Worm (Caenorhabditis elegans) whole organism, L1 larva: Measurements from ENCODE around the gene eif-2Bdelta.

ENCODE experiments used
- C04F5.9 ChIP-seq: sonication (generic microtip); optimal IDR thresholded peaks from 2 replicates; lab custom pipeline; 2016; ENCODE audit warnings: missing genetic modification characterization, missing compliant biosample characterization
- C34B4.2 ChIP-seq: sonication (generic microtip); optimal IDR thresholded peaks from 2 replicates; lab custom pipeline; 2017; ENCODE audit warnings: mild to moderate bottlenecking, missing genetic modification characterization, missing compliant biosample characterization
- F16B12.6 ChIP-seq: fragments of 150-350 bp; optimal IDR thresholded peaks from 2 replicates; lab custom pipeline; 2014; ENCODE audit warnings: missing biosample characterization, missing genetic modification characterization
- alr-1 ChIP-seq: fragments of 200-800 bp; sonication (Bioruptor generic); optimal IDR thresholded peaks from 2 replicates; lab custom pipeline; 2018; ENCODE audit warnings: borderline replicate concordance, mild to moderate bottlenecking, missing genetic modification characterization, missing compliant biosample characterization
- blmp-1 ChIP-seq: fragments of 150-350 bp; optimal IDR thresholded peaks from 2 replicates; lab custom pipeline; 2014; ENCODE audit warnings: missing biosample characterization, missing genetic modification characterization
- ceh-8 ChIP-seq: fragments of 200-800 bp; sonication (Bioruptor generic); optimal IDR thresholded peaks from 2 replicates; lab custom pipeline; 2018; ENCODE audit warnings: mild to moderate bottlenecking, missing genetic modification characterization, moderate library complexity, missing compliant biosample characterization
- ceh-82 ChIP-seq, 3 experiments: fragments of 150-350 bp in 1 of 3; sonication (generic microtip) in 2 of 3; optimal IDR thresholded peaks; 2 replicates each; lab custom pipeline; 2014 to 2017; ENCODE audit warnings: missing biosample characterization in 3 of 3, missing genetic modification characterization in 3 of 3
- ceh-90 ChIP-seq: sonication (generic microtip); optimal IDR thresholded peaks from 2 replicates; lab custom pipeline; 2016; ENCODE audit warnings: missing genetic modification characterization, missing compliant biosample characterization
- ces-1 ChIP-seq: fragments of 150-350 bp; optimal IDR thresholded peaks from 2 replicates; lab custom pipeline; 2014; ENCODE audit warnings: missing biosample characterization, missing genetic modification reagents, missing genetic modification characterization
- dpl-1 ChIP-seq, 3 experiments: fragments of 150-350 bp in 2 of 3; sonication (generic microtip) in 1 of 3; optimal IDR thresholded peaks; 2 replicates each; lab custom pipeline; 2014 to 2017; ENCODE audit warnings: missing biosample characterization in 3 of 3, missing genetic modification characterization in 3 of 3, missing genetic modification reagents in 3 of 3
- dsc-1 ChIP-seq: sonication (generic microtip); optimal IDR thresholded peaks from 2 replicates; lab custom pipeline; 2016; ENCODE audit warnings: mild to moderate bottlenecking, missing genetic modification characterization, missing compliant biosample characterization
- efl-1 ChIP-seq, 4 experiments: fragments of 150-350 bp; optimal IDR thresholded peaks in 3 of 4; peaks in 1 of 4; 1 replicate in 1 of 4; 2 replicates in 3 of 4; lab custom pipeline; 2014; ENCODE audit warnings: missing biosample characterization in 2 of 4, missing genetic modification characterization in 2 of 4, missing genetic modification reagents in 2 of 4
- efl-3 ChIP-seq: fragments of 200-800 bp; sonication (Bioruptor generic); optimal IDR thresholded peaks from 2 replicates; lab custom pipeline; 2018; ENCODE audit warnings: mild to moderate bottlenecking, missing genetic modification characterization, missing compliant biosample characterization
- egl-13 ChIP-seq: sonication (generic microtip); optimal IDR thresholded peaks from 2 replicates; lab custom pipeline; 2016; ENCODE audit warnings: missing genotype, missing genetic modification reagents, missing genetic modification characterization, missing compliant biosample characterization
- ets-5 ChIP-seq: fragments of 200-800 bp; sonication (Bioruptor generic); IDR thresholded peaks from 2 replicates; pipeline ENCODE4 v1.3.6; 2022; ENCODE audit warnings: missing genetic modification characterization, missing compliant biosample characterization
- fkh-8 ChIP-seq: sonication (generic microtip); optimal IDR thresholded peaks from 2 replicates; lab custom pipeline; 2016; ENCODE audit warnings: mild to moderate bottlenecking, missing genetic modification characterization, missing compliant biosample characterization
- fos-1 ChIP-seq: fragments of 150-350 bp; optimal IDR thresholded peaks from 2 replicates; lab custom pipeline; 2014; ENCODE audit warnings: missing biosample characterization, missing genetic modification characterization
- irx-1 ChIP-seq: sonication (generic microtip); optimal IDR thresholded peaks from 2 replicates; lab custom pipeline; 2016; ENCODE audit warnings: missing genetic modification characterization, missing compliant biosample characterization
- isw-1 ChIP-seq: fragments of 200-800 bp; sonication (Bioruptor generic); IDR thresholded peaks from 2 replicates; pipeline ENCODE4 v1.3.6; 2022; ENCODE audit warnings: missing genetic modification characterization, missing compliant biosample characterization
- jun-1 ChIP-seq: fragments of 150-350 bp; optimal IDR thresholded peaks from 2 replicates; lab custom pipeline; 2014; ENCODE audit warnings: missing biosample characterization, missing genetic modification reagents, missing genetic modification characterization
- lin-13 ChIP-seq: fragments of 150-350 bp; optimal IDR thresholded peaks from 2 replicates; lab custom pipeline; 2014; ENCODE audit warnings: missing biosample characterization, missing genetic modification reagents, missing genetic modification characterization
- lin-14 ChIP-seq: fragments of 200-800 bp; sonication (Bioruptor generic); optimal IDR thresholded peaks from 2 replicates; lab custom pipeline; 2018; ENCODE audit warnings: mild to moderate bottlenecking, missing genetic modification characterization, moderate library complexity, missing compliant biosample characterization
- lin-35 ChIP-seq, 2 experiments: fragments of 150-350 bp; optimal IDR thresholded peaks; 2 replicates each; lab custom pipeline; 2014; ENCODE audit warnings: missing biosample characterization in 2 of 2, missing genetic modification characterization in 2 of 2, missing genetic modification reagents in 2 of 2
- lsy-2 ChIP-seq, 2 experiments: fragments of 150-350 bp; optimal IDR thresholded peaks; 2 replicates each; lab custom pipeline; 2014; ENCODE audit warnings: missing biosample characterization in 2 of 2, missing genetic modification characterization in 2 of 2
- mab-9 ChIP-seq: fragments of 200-800 bp; sonication (Bioruptor generic); IDR thresholded peaks from 2 replicates; pipeline ENCODE4 v1.3.6; 2022; ENCODE audit warnings: missing genetic modification reagents, missing genetic modification characterization, missing compliant biosample characterization
- mep-1 ChIP-seq: fragments of 150-350 bp; optimal IDR thresholded peaks from 2 replicates; lab custom pipeline; 2014; ENCODE audit warnings: missing biosample characterization, missing genetic modification characterization
- nhr-11 ChIP-seq: fragments of 150-350 bp; optimal IDR thresholded peaks from 2 replicates; lab custom pipeline; 2014; ENCODE audit warnings: missing biosample characterization, missing genetic modification characterization
- nhr-19 ChIP-seq: fragments of 200-800 bp; sonication (Bioruptor generic); conservative IDR thresholded peaks from 2 replicates; pipeline ENCODE4 v1.3.6; 2022; ENCODE audit warnings: missing genetic modification characterization, missing compliant biosample characterization
- nhr-20 ChIP-seq: sonication (generic microtip); optimal IDR thresholded peaks from 2 replicates; lab custom pipeline; 2016; ENCODE audit warnings: mild to moderate bottlenecking, missing genetic modification characterization, missing compliant biosample characterization
- nhr-28 ChIP-seq: fragments of 150-350 bp; optimal IDR thresholded peaks from 2 replicates; lab custom pipeline; 2014; ENCODE audit warnings: missing biosample characterization, missing genetic modification characterization
- nhr-47 ChIP-seq: sonication (generic microtip); optimal IDR thresholded peaks from 2 replicates; lab custom pipeline; 2016; ENCODE audit warnings: mild to moderate bottlenecking, missing genetic modification characterization, moderate library complexity, missing compliant biosample characterization
- nhr-71 ChIP-seq: sonication (generic microtip); optimal IDR thresholded peaks from 2 replicates; lab custom pipeline; 2016; ENCODE audit warnings: mild to moderate bottlenecking, missing genetic modification characterization, moderate library complexity, missing compliant biosample characterization
- nhr-84 ChIP-seq: sonication (generic microtip); optimal IDR thresholded peaks from 2 replicates; lab custom pipeline; 2017; ENCODE audit warnings: missing biosample characterization, missing genetic modification characterization
- nhr-90 ChIP-seq: sonication (generic microtip); optimal IDR thresholded peaks from 2 replicates; lab custom pipeline; 2016; ENCODE audit warnings: mild to moderate bottlenecking, missing genetic modification characterization, missing compliant biosample characterization; ENCODE audit not compliant: poor library complexity
- pag-3 ChIP-seq: sonication (generic microtip); optimal IDR thresholded peaks from 2 replicates; lab custom pipeline; 2017; ENCODE audit warnings: missing genetic modification characterization, mild to moderate bottlenecking, missing compliant biosample characterization, antibody characterized with exemption, borderline replicate concordance; ENCODE audit not compliant: insufficient read depth
- rnt-1 ChIP-seq: sonication (generic microtip); optimal IDR thresholded peaks from 2 replicates; lab custom pipeline; 2016; ENCODE audit warnings: mild to moderate bottlenecking, missing genetic modification characterization, moderate library complexity, missing compliant biosample characterization
- skn-1 ChIP-seq: fragments of 150-350 bp; optimal IDR thresholded peaks from 2 replicates; lab custom pipeline; 2014; ENCODE audit warnings: missing biosample characterization, missing genetic modification characterization
- snpc-4 ChIP-seq: fragments of 150-350 bp; optimal IDR thresholded peaks from 2 replicates; lab custom pipeline; 2014; ENCODE audit warnings: missing biosample characterization, missing genetic modification characterization
- snu-23 ChIP-seq: sonication (generic microtip); optimal IDR thresholded peaks from 2 replicates; lab custom pipeline; 2016; ENCODE audit warnings: missing genetic modification characterization, missing compliant biosample characterization
- sox-4 ChIP-seq: sonication (generic microtip); optimal IDR thresholded peaks from 2 replicates; lab custom pipeline; 2016; ENCODE audit warnings: missing genetic modification characterization, missing compliant biosample characterization
- swsn-7 ChIP-seq: sonication (generic microtip); optimal IDR thresholded peaks from 2 replicates; lab custom pipeline; 2016; ENCODE audit warnings: missing genetic modification characterization, missing compliant biosample characterization
- tbx-2 ChIP-seq: sonication (generic microtip); optimal IDR thresholded peaks from 2 replicates; lab custom pipeline; 2016; ENCODE audit warnings: missing genetic modification characterization, missing compliant biosample characterization
- unc-86 ChIP-seq: sonication (generic microtip); optimal IDR thresholded peaks from 2 replicates; lab custom pipeline; 2016; ENCODE audit warnings: missing genetic modification characterization, missing compliant biosample characterization
- unc-98 ChIP-seq: fragments of 200-800 bp; sonication (Bioruptor generic); IDR thresholded peaks from 2 replicates; pipeline ENCODE4 v1.3.6; 2022; ENCODE audit warnings: missing genetic modification characterization, missing compliant biosample characterization
- vab-15 ChIP-seq: sonication (generic microtip); optimal IDR thresholded peaks from 2 replicates; lab custom pipeline; 2017; ENCODE audit warnings: missing genotype, mild to moderate bottlenecking, missing genetic modification characterization, missing compliant biosample characterization
- xbp-1 ChIP-seq: sonication (generic microtip); optimal IDR thresholded peaks from 2 replicates; lab custom pipeline; 2016; ENCODE audit warnings: missing genetic modification characterization, missing compliant biosample characterization
- zag-1 ChIP-seq: fragments of 150-350 bp; optimal IDR thresholded peaks from 2 replicates; lab custom pipeline; 2014; ENCODE audit warnings: missing biosample characterization, missing genetic modification characterization
- zip-4 ChIP-seq: fragments of 200-800 bp; sonication (Bioruptor generic); optimal IDR thresholded peaks from 2 replicates; lab custom pipeline; 2018; ENCODE audit warnings: mild to moderate bottlenecking, missing genetic modification characterization, moderate library complexity, missing compliant biosample characterization
- ztf-11 ChIP-seq, 2 experiments: sonication (generic microtip); optimal IDR thresholded peaks; 2 replicates each; lab custom pipeline; 2016 to 2017; ENCODE audit warnings: missing genetic modification characterization in 2 of 2, missing biosample characterization in 1 of 2, missing compliant biosample characterization in 1 of 2

Gene eif-2Bdelta

ce11 chrV:9546860-9547269 is 33.2 kb downstream of the eif-2Bdelta start, which contains the start of gene his-37 (continued):
- TF ChIP-seq nhr-47 (tag; lab: Kevin White, UChicago) (peak; percentile 99), ztf-11 (tag; optimal IDR thresholded peaks at IDR 0.05; lab: Kevin White, UChicago) (peak in 1 of 2 experiments; percentile 89), egl-13 (tag; lab: Kevin White, UChicago) (peak; percentile 99), pag-3 (tag; lab: Kevin White, UChicago) (peak; percentile 17), zip-4 (peak; percentile 92), nhr-28 (tag; lab: Kevin White, UChicago) (peak; percentile 65), ets-5 (GFP tag; lab: Robert Waterston, UW) (no peak), mab-9 (GFP tag; lab: Robert Waterston, UW) (peak; percentile 93), F16B12.6 (tag; lab: Kevin White, UChicago) (peak; percentile 76), vab-15 (tag; lab: Kevin White, UChicago) (peak; percentile 74), nhr-71 (tag; lab: Kevin White, UChicago) (peak; percentile 99), dsc-1 (peak; percentile 99), ceh-90 (tag; lab: Kevin White, UChicago) (peak; percentile 22), C34B4.2 (tag; lab: Kevin White, UChicago) (peak; percentile 62), alr-1 (tag; lab: Kevin White, UChicago) (no peak), nhr-84 (peak; percentile 60), unc-98 (peak; percentile 38; the same call in 1 of the 2 replicates), zag-1 (tag; lab: Kevin White, UChicago) (peak; percentile 91), snpc-4 (tag; lab: Kevin White, UChicago) (peak; percentile 93), sox-4 (tag; lab: Kevin White, UChicago) (peak; percentile 97), efl-3 (peak; percentile 27), swsn-7 (tag; lab: Kevin White, UChicago) (peak; percentile 100), lin-13 (GFP tag; lab: Kevin White, UChicago) (peak; percentile 98), ces-1 (peak; percentile 2), ceh-8 (GFP tag; lab: Kevin White, UChicago) (peak; percentile 96), snu-23 (GFP tag; lab: Kevin White, UChicago) (peak; percentile 99), blmp-1 (tag; lab: Kevin White, UChicago) (peak; percentile 96), unc-86 (tag; lab: Kevin White, UChicago) (peak; percentile 98), C04F5.9 (tag; lab: Kevin White, UChicago) (peak; percentile 86), nhr-90 (tag; lab: Kevin White, UChicago) (peak; percentile 99), mep-1 (tag; lab: Kevin White, UChicago) (peak; percentile 99)
- TF ChIP-seq, all 84 proteins: peak for 76

- TF ChIP-seq lin-14 (GFP tag; lab: Kevin White, UChicago): peak; percentile 67
- TF ChIP-seq nhr-47 (tag; lab: Kevin White, UChicago): peak; percentile 45
- peak; percentile 12 for TF ChIP-seq mep-1 (tag; lab: Kevin White, UChicago)
- TF ChIP-seq fkh-8 (tag; lab: Kevin White, UChicago): peak; percentile 11
- TF ChIP-seq alr-1 (tag; lab: Kevin White, UChicago): no peak
- TF ChIP-seq nhr-11: no peak
- TF ChIP-seq snpc-4 (tag; lab: Kevin White, UChicago): peak; percentile 4
- peak; percentile 17; the same call in 1 of the 2 replicates for TF ChIP-seq isw-1 (GFP tag; lab: Robert Waterston, UW)
- peak; percentile 50 for TF ChIP-seq nhr-19
- peak; percentile 51 for TF ChIP-seq xbp-1 (tag; lab: Kevin White, UChicago)
- peak; percentile 16 for TF ChIP-seq tbx-2 (tag; lab: Kevin White, UChicago)
- TF ChIP-seq skn-1: peak; percentile 21
- peak; percentile 12 for TF ChIP-seq fos-1 (tag; lab: Kevin White, UChicago)
- peak; percentile 7 for TF ChIP-seq jun-1 (tag; lab: Kevin White, UChicago)
- TF ChIP-seq nhr-20 (tag; lab: Kevin White, UChicago): peak; percentile 44
- TF ChIP-seq efl-1 (optimal IDR thresholded peaks at IDR 0.05; lab: Kevin White, UChicago): peak; percentile 64 to 68
- peak in 1 of 2 experiments; percentile 53 for TF ChIP-seq efl-1 (GFP tag; optimal IDR thresholded peaks at IDR 0.05 in 1 of 2; lab: Kevin White, UChicago)
- TF ChIP-seq efl-3: no peak
- peak; percentile 12 to 46 (median 43) for TF ChIP-seq dpl-1 (GFP tag; optimal IDR thresholded peaks at IDR 0.05; lab: Kevin White, UChicago)
- peak; percentile 57 to 69 for TF ChIP-seq lin-35 (GFP tag; optimal IDR thresholded peaks at IDR 0.05; lab: Kevin White, UChicago)
- TF ChIP-seq irx-1 (tag; lab: Kevin White, UChicago): peak; percentile 12
- peak in 1 of 3 experiments; percentile 31 for TF ChIP-seq ceh-82 (tag; optimal IDR thresholded peaks at IDR 0.05; lab: Kevin White, UChicago)
- peak; percentile 36 for TF ChIP-seq rnt-1 (tag; lab: Kevin White, UChicago)
- peak; percentile 67 for TF ChIP-seq snu-23 (GFP tag; lab: Kevin White, UChicago)
- TF ChIP-seq nhr-71 (tag; lab: Kevin White, UChicago): peak; percentile 54
- TF ChIP-seq zag-1 (tag; lab: Kevin White, UChicago): no peak
- TF ChIP-seq lsy-2 (tag; optimal IDR thresholded peaks at IDR 0.05; lab: Kevin White, UChicago): peak; percentile 62 to 79
These were observed 35.8 kb downstream of the eif-2Bdelta start, which contains the start of gene nstp-10 for ce11 chrV:9549459-9549858. nstp-10 (minus strand) TSS chrV:9549836.
